Fruit fly (Drosophila melanogaster) whole organism, embryonic: ENCODE results near the gene CG12814.

Experiments
- Adf1 ChIP-seq: fragments of 200-800 bp; sonication (Bioruptor generic); IDR thresholded peaks from 2 replicates; pipeline ENCODE4 v1.3.6; 2022; ENCODE audit warnings: missing biosample characterization, missing genetic modification characterization
- BEAF-32 ChIP-seq: fragments of 200-800 bp; sonication (Bioruptor generic); optimal IDR thresholded peaks from 3 replicates; lab custom pipeline; 2017; ENCODE audit warnings: missing biosample characterization, missing genetic modification characterization, mild to moderate bottlenecking, moderate library complexity, missing genetic modification reagents
- CG10209 ChIP-seq: fragments of 200-800 bp; sonication (Bioruptor generic); optimal IDR thresholded peaks from 3 replicates; lab custom pipeline; 2017; ENCODE audit warnings: missing biosample characterization, mild to moderate bottlenecking, missing genetic modification characterization, missing genetic modification reagents
- CG10321 ChIP-seq: fragments of 200-800 bp; sonication (Bioruptor generic); IDR thresholded peaks from 2 replicates; pipeline ENCODE4 v1.3.6; 2022; ENCODE audit warnings: missing biosample characterization, missing genetic modification characterization
- CG10462 ChIP-seq: fragments of 200-800 bp; sonication (Bioruptor generic); optimal IDR thresholded peaks from 2 replicates; lab custom pipeline; 2016; ENCODE audit warnings: missing biosample characterization, missing genetic modification characterization
- CG11247 ChIP-seq: fragments of 200-800 bp; sonication (Bioruptor generic); IDR thresholded peaks from 2 replicates; pipeline ENCODE4 v1.3.6; 2022; ENCODE audit warnings: missing biosample characterization, missing genetic modification characterization
- CG11560 ChIP-seq: fragments of 200-800 bp; sonication (Bioruptor generic); IDR thresholded peaks from 3 replicates; pipeline ENCODE4 v1.3.6; 2022; ENCODE audit warnings: missing biosample characterization, missing genetic modification characterization
- CG13424 ChIP-seq: fragments of 200-800 bp; sonication (Bioruptor generic); optimal IDR thresholded peaks from 2 replicates; lab custom pipeline; 2019; ENCODE audit warnings: missing biosample characterization, mild to moderate bottlenecking, missing genetic modification characterization, moderate library complexity
- CG14014 ChIP-seq: fragments of 200-800 bp; sonication (Bioruptor generic); IDR thresholded peaks from 2 replicates; pipeline ENCODE4 v1.3.6; 2022; ENCODE audit warnings: missing biosample characterization, missing genetic modification characterization
- CG17328 ChIP-seq: fragments of 200-800 bp; sonication (Bioruptor generic); IDR thresholded peaks from 2 replicates; pipeline ENCODE4 v1.3.6; 2022; ENCODE audit warnings: missing biosample characterization, missing genetic modification characterization
- CG17829 ChIP-seq: fragments of 200-800 bp; optimal IDR thresholded peaks from 2 replicates; lab custom pipeline; 2019; ENCODE audit warnings: missing biosample characterization, mild to moderate bottlenecking, missing genetic modification characterization, moderate library complexity
- CG18476 ChIP-seq: fragments of 200-800 bp; sonication (Bioruptor generic); optimal IDR thresholded peaks from 2 replicates; lab custom pipeline; 2016; ENCODE audit warnings: missing biosample characterization, mild to moderate bottlenecking, missing genetic modification characterization
- CG2129 ChIP-seq: fragments of 200-800 bp; sonication (Bioruptor generic); IDR thresholded peaks from 2 replicates; pipeline ENCODE4 v1.3.6; 2022; ENCODE audit warnings: missing biosample characterization, missing genetic modification characterization; ENCODE audit not compliant: partially characterized antibody
- CG2875 ChIP-seq: fragments of 200-800 bp; sonication (Bioruptor generic); optimal IDR thresholded peaks from 2 replicates; lab custom pipeline; 2017; ENCODE audit warnings: missing biosample characterization, mild to moderate bottlenecking, missing genetic modification characterization, missing genetic modification reagents
- CG33557 ChIP-seq: fragments of 200-800 bp; sonication (Bioruptor generic); optimal IDR thresholded peaks from 2 replicates; lab custom pipeline; 2019; ENCODE audit warnings: missing biosample characterization, mild to moderate bottlenecking, missing genetic modification characterization, moderate library complexity
- CG4404 ChIP-seq: fragments of 200-800 bp; sonication (Bioruptor generic); IDR thresholded peaks from 2 replicates; pipeline ENCODE4 v1.3.6; 2022; ENCODE audit warnings: missing biosample characterization, missing genetic modification characterization
- CG5245 ChIP-seq: fragments of 200-800 bp; sonication (Bioruptor generic); optimal IDR thresholded peaks from 3 replicates; lab custom pipeline; 2016; ENCODE audit warnings: missing biosample characterization, missing genetic modification characterization
- CG6254 ChIP-seq: fragments of 200-800 bp; sonication (Bioruptor generic); optimal IDR thresholded peaks from 3 replicates; lab custom pipeline; 2017; ENCODE audit warnings: mild to moderate bottlenecking, missing biosample characterization, missing genetic modification reagents, missing genetic modification characterization
- CG6854 ChIP-seq: fragments of 200-800 bp; sonication (Bioruptor generic); optimal IDR thresholded peaks from 3 replicates; lab custom pipeline; 2017; ENCODE audit warnings: missing biosample characterization, mild to moderate bottlenecking, missing genetic modification characterization
- CG7963 ChIP-seq: fragments of 200-800 bp; sonication (Bioruptor generic); IDR thresholded peaks from 3 replicates; pipeline ENCODE4 v1.3.6; 2022; ENCODE audit warnings: missing biosample characterization, missing genetic modification characterization; ENCODE audit not compliant: partially characterized antibody
- CG8281 ChIP-seq: fragments of 200-800 bp; sonication (Bioruptor generic); optimal IDR thresholded peaks from 2 replicates; lab custom pipeline; 2018; ENCODE audit warnings: missing biosample characterization, mild to moderate bottlenecking, missing genetic modification characterization, moderate library complexity
- CG9876 ChIP-seq: fragments of 200-800 bp; sonication (Bioruptor generic); optimal IDR thresholded peaks from 2 replicates; lab custom pipeline; 2016; ENCODE audit warnings: missing biosample characterization, missing genetic modification characterization
- CG9932 ChIP-seq: fragments of 200-800 bp; sonication (Bioruptor generic); IDR thresholded peaks from 2 replicates; pipeline ENCODE4 v1.3.6; 2022; ENCODE audit warnings: missing biosample characterization, missing genetic modification characterization
- CkIIα-i1 ChIP-seq: fragments of 200-800 bp; sonication (Bioruptor generic); IDR thresholded peaks from 2 replicates; pipeline ENCODE4 v1.3.6; 2022; ENCODE audit warnings: missing biosample characterization, missing genetic modification characterization
- Dad ChIP-seq: fragments of 200-800 bp; sonication (Bioruptor generic); optimal IDR thresholded peaks from 3 replicates; lab custom pipeline; 2016; ENCODE audit warnings: missing biosample characterization, missing genetic modification characterization
- Dip3 ChIP-seq: fragments of 200-800 bp; sonication (Bioruptor generic); optimal IDR thresholded peaks from 3 replicates; lab custom pipeline; 2016; ENCODE audit warnings: missing biosample characterization, missing genetic modification characterization
- Ets97D ChIP-seq: fragments of 200-800 bp; sonication (Bioruptor generic); optimal IDR thresholded peaks from 3 replicates; lab custom pipeline; 2016; ENCODE audit warnings: missing biosample characterization, missing genetic modification characterization
- Hmr ChIP-seq: fragments of 200-800 bp; sonication (Bioruptor generic); optimal IDR thresholded peaks from 3 replicates; lab custom pipeline; 2017; ENCODE audit warnings: mild to moderate bottlenecking, missing biosample characterization, missing genetic modification reagents, missing genetic modification characterization
- Meics ChIP-seq: fragments of 200-800 bp; sonication (Bioruptor generic); optimal IDR thresholded peaks from 2 replicates; lab custom pipeline; 2017; ENCODE audit warnings: missing biosample characterization, mild to moderate bottlenecking, missing genetic modification characterization
- Mrtf ChIP-seq: fragments of 200-800 bp; sonication (Bioruptor generic); IDR thresholded peaks from 3 replicates; pipeline ENCODE4 v1.3.6; 2022; ENCODE audit warnings: missing biosample characterization, missing genetic modification characterization
- NfI ChIP-seq: fragments of 200-800 bp; sonication (Bioruptor generic); optimal IDR thresholded peaks from 3 replicates; lab custom pipeline; 2018; ENCODE audit warnings: missing biosample characterization, mild to moderate bottlenecking, missing genetic modification characterization, moderate library complexity
- Scr ChIP-seq: fragments of 200-800 bp; sonication (Bioruptor generic); IDR thresholded peaks from 2 replicates; pipeline ENCODE4 v1.3.6; 2022; ENCODE audit warnings: missing biosample characterization, missing genetic modification characterization; ENCODE audit not compliant: partially characterized antibody
- Sin3A ChIP-seq: fragments of >200 bp; optimal IDR thresholded peaks from 2 replicates; lab custom pipeline; 2018
- Sry-δ ChIP-seq: fragments of 200-800 bp; sonication (Bioruptor generic); optimal IDR thresholded peaks from 2 replicates; lab custom pipeline; 2016; ENCODE audit warnings: missing biosample characterization, missing genetic modification characterization
- Stat92E ChIP-seq, 3 experiments: fragments of >200 bp in 2 of 3; fragments of 200-800 bp in 1 of 3; sonication (Bioruptor generic) in 1 of 3; optimal IDR thresholded peaks; 2 replicates each; lab custom pipeline; 2017 to 2019; ENCODE audit warnings: missing biosample characterization in 3 of 3, missing genetic modification characterization in 3 of 3, mild to moderate bottlenecking in 1 of 3, moderate library complexity in 1 of 3
- Trl ChIP-seq, 3 experiments: fragments of >200 bp in 2 of 3; fragments of 200-800 bp in 1 of 3; sonication (Bioruptor generic) in 1 of 3; optimal IDR thresholded peaks; 2 replicates in 1 of 3; 3 replicates in 2 of 3; lab custom pipeline; 2016 to 2017; ENCODE audit warnings: missing biosample characterization in 1 of 3, missing genetic modification characterization in 1 of 3
- amos ChIP-seq: fragments of 200-800 bp; sonication (Bioruptor generic); IDR thresholded peaks from 2 replicates; pipeline ENCODE4 v1.3.6; 2022; ENCODE audit warnings: missing biosample characterization, missing genetic modification characterization; ENCODE audit not compliant: partially characterized antibody
- bcd ChIP-seq: fragments of 200-800 bp; sonication (Bioruptor generic); optimal IDR thresholded peaks from 2 replicates; lab custom pipeline; 2017; ENCODE audit warnings: missing biosample characterization, mild to moderate bottlenecking, missing genetic modification characterization
- chinmo ChIP-seq: fragments of 200-800 bp; sonication (Bioruptor generic); IDR thresholded peaks from 4 replicates; pipeline ENCODE4 v1.3.6; 2022; ENCODE audit warnings: missing biosample characterization, missing genetic modification characterization; ENCODE audit not compliant: partially characterized antibody
- fd102C ChIP-seq: fragments of 200-800 bp; sonication (Bioruptor generic); optimal IDR thresholded peaks from 2 replicates; lab custom pipeline; 2018; ENCODE audit warnings: missing biosample characterization, mild to moderate bottlenecking, missing genetic modification characterization, moderate library complexity
- gt ChIP-seq: fragments of 200-800 bp; sonication (Bioruptor generic); IDR thresholded peaks from 2 replicates; pipeline ENCODE4 v1.3.6; 2022; ENCODE audit warnings: missing biosample characterization, missing genetic modification characterization
- nerfin-1 ChIP-seq: fragments of 200-800 bp; sonication (Bioruptor generic); optimal IDR thresholded peaks from 3 replicates; lab custom pipeline; 2019; ENCODE audit warnings: missing biosample characterization, mild to moderate bottlenecking, missing genetic modification characterization, moderate library complexity
- psq ChIP-seq: fragments of 200-800 bp; sonication (Bioruptor generic); optimal IDR thresholded peaks from 2 replicates; lab custom pipeline; 2017; ENCODE audit warnings: missing biosample characterization, missing genetic modification characterization
- pum ChIP-seq: fragments of 200-800 bp; sonication (Bioruptor generic); optimal IDR thresholded peaks from 2 replicates; lab custom pipeline; 2016; ENCODE audit warnings: missing biosample characterization, missing genetic modification characterization
- shn ChIP-seq: fragments of 200-800 bp; sonication (Bioruptor generic); optimal IDR thresholded peaks from 3 replicates; lab custom pipeline; 2016; ENCODE audit warnings: missing biosample characterization, missing genetic modification characterization
- sima ChIP-seq: fragments of 200-800 bp; sonication (Bioruptor generic); optimal IDR thresholded peaks from 2 replicates; lab custom pipeline; 2016; ENCODE audit warnings: missing biosample characterization, missing genetic modification characterization
- slbo ChIP-seq: fragments of 200-800 bp; sonication (Bioruptor generic); IDR thresholded peaks from 2 replicates; pipeline ENCODE4 v1.3.6; 2022; ENCODE audit warnings: missing biosample characterization, missing genetic modification characterization
- yki ChIP-seq: fragments of >200 bp; optimal IDR thresholded peaks from 3 replicates; lab custom pipeline; 2018
- z ChIP-seq: fragments of 200-800 bp; sonication (Bioruptor generic); IDR thresholded peaks from 3 replicates; pipeline ENCODE4 v1.3.6; 2022; ENCODE audit warnings: missing biosample characterization, missing genetic modification characterization
- zf30C ChIP-seq: fragments of 200-800 bp; sonication (Bioruptor generic); optimal IDR thresholded peaks from 3 replicates; lab custom pipeline; 2018; ENCODE audit warnings: missing biosample characterization, mild to moderate bottlenecking, missing genetic modification characterization
- zfh2 ChIP-seq: fragments of 200-800 bp; sonication (Bioruptor generic); optimal IDR thresholded peaks from 2 replicates; lab custom pipeline; 2016; ENCODE audit warnings: missing biosample characterization, missing genetic modification characterization

Gene CG12814

dm6 chr3R:10130091-10130490, 59.3 kb downstream of the CG12814 start (continued):
- TF ChIP-seq CG8281 (tag; lab: Kevin White, UChicago) (peak; percentile 20), CG9876 (no peak), Trl (optimal IDR thresholded peaks at IDR 0.05; lab: Kevin White, UChicago) (no peak), Trl (GFP tag; optimal IDR thresholded peaks at IDR 0.05; lab: Kevin White, UChicago) (peak; percentile 21), CkIIα-i1 (GFP tag; lab: Robert Waterston, UW) (no peak), Mrtf (GFP tag; lab: Robert Waterston, UW) (no peak), CG2129 (GFP tag; lab: Robert Waterston, UW) (no peak), slbo (GFP tag; lab: Robert Waterston, UW) (peak; percentile 81), sima (GFP tag; lab: Kevin White, UChicago) (no peak), CG10462 (peak; percentile 8), chinmo (GFP tag; lab: Robert Waterston, UW) (no peak), Hmr (peak; percentile 76), CG11247 (GFP tag; lab: Robert Waterston, UW) (peak; percentile 54; the same call in 1 of the 2 replicates), Dip3 (GFP tag; lab: Kevin White, UChicago) (peak; percentile 37), CG6854 (GFP tag; lab: Kevin White, UChicago) (peak; percentile 15), yki (lab: Kevin White, UChicago) (no peak), CG6254 (GFP tag; lab: Kevin White, UChicago) (peak; percentile 5), CG14014 (GFP tag; lab: Robert Waterston, UW) (peak; percentile 71), Sin3A (lab: Kevin White, UChicago) (no peak), CG7963 (GFP tag; lab: Robert Waterston, UW) (no peak), CG13424 (tag; lab: Kevin White, UChicago) (peak; percentile 61), pum (GFP tag; lab: Kevin White, UChicago) (no peak), CG2875 (GFP tag; lab: Kevin White, UChicago) (no peak), psq (GFP tag; lab: Kevin White, UChicago) (no peak), zfh2 (GFP tag; lab: Kevin White, UChicago) (peak; percentile 1), Ets97D (GFP tag; lab: Kevin White, UChicago) (no peak), nerfin-1 (tag; lab: Kevin White, UChicago) (no peak), Dad (GFP tag; lab: Kevin White, UChicago) (no peak), CG33557 (GFP tag; lab: Kevin White, UChicago) (no peak), CG17829 (peak; percentile 62), CG10321 (GFP tag; lab: Robert Waterston, UW) (no peak), CG10209 (GFP tag; lab: Kevin White, UChicago) (peak; percentile 26), CG4404 (GFP tag; lab: Robert Waterston, UW) (no peak), Adf1 (GFP tag; lab: Robert Waterston, UW) (peak; percentile 38; the same call in 1 of the 2 replicates), CG18476 (GFP tag; lab: Kevin White, UChicago) (peak; percentile 22), amos (GFP tag; lab: Robert Waterston, UW) (no peak), fd102C (no peak), shn (GFP tag; lab: Kevin White, UChicago) (no peak), Scr (GFP tag; lab: Robert Waterston, UW) (no peak), NfI (peak; percentile 41), Stat92E (GFP tag; optimal IDR thresholded peaks at IDR 0.05; lab: Kevin White, UChicago) (no peak), CG9932 (GFP tag; lab: Robert Waterston, UW) (peak; percentile 52), zf30C (GFP tag; lab: Kevin White, UChicago) (no peak), CG17328 (GFP tag; lab: Robert Waterston, UW) (peak; percentile 52), CG5245 (peak; percentile 23), Meics (peak; percentile 75), z (GFP tag; lab: Robert Waterston, UW) (no peak), Sry-δ (GFP tag; lab: Kevin White, UChicago) (no peak), CG11560 (tag; lab: Robert Waterston, UW) (peak; percentile 25; the same call in 1 of the 3 replicates), BEAF-32 (GFP tag; lab: Kevin White, UChicago) (no peak), bcd (GFP tag; lab: Kevin White, UChicago) (peak; percentile 39), gt (GFP tag; lab: Robert Waterston, UW) (no peak)
